Fruit fly (Drosophila melanogaster) whole organism: ENCODE measurements around the gene kis.

Source experiments
- CG8478 ChIP-seq: fragments of >200 bp; optimal IDR thresholded peaks from 2 replicates; lab custom pipeline; 2018; ENCODE audit warnings: inconsistent platforms
- Dll ChIP-seq: fragments of >200 bp; optimal IDR thresholded peaks from 2 replicates; lab custom pipeline; 2017
- pan ChIP-seq: fragments of >200 bp; optimal IDR thresholded peaks from 2 replicates; lab custom pipeline; 2017
- psq ChIP-seq: fragments of >200 bp; optimal IDR thresholded peaks from 2 replicates; lab custom pipeline; 2017
- usp ChIP-seq: fragments of >200 bp; optimal IDR thresholded peaks from 2 replicates; lab custom pipeline; 2017; ENCODE audit warnings: missing biosample characterization, missing genetic modification characterization, mixed read lengths

dm6 chr2L:225386-225682 lies 25.3 kb downstream of the kis start:
- TF ChIP-seq psq (lab: Kevin White, UChicago) (no peak), Dll (lab: Kevin White, UChicago) (no peak), usp (GFP tag; lab: Kevin White, UChicago) (no peak), pan (no peak), CG8478 (no peak)
